Fruit fly (Drosophila melanogaster) whole organism, embryonic: ENCODE results near the gene CG44094.
A peak's percentile ranks its signal among the peaks of the same experiment; 100 is the strongest.

Source experiments
- ATbp ChIP-seq: fragments of 200-800 bp; sonication (Bioruptor generic); optimal IDR thresholded peaks from 2 replicates; lab custom pipeline; 2017; ENCODE audit warnings: missing biosample characterization, mild to moderate bottlenecking, missing genetic modification characterization, missing genetic modification reagents
- Atf-2 ChIP-seq: fragments of 200-800 bp; sonication (Bioruptor generic); optimal IDR thresholded peaks from 2 replicates; lab custom pipeline; 2016; ENCODE audit warnings: missing biosample characterization, missing genetic modification characterization
- BtbVII ChIP-seq: fragments of 200-800 bp; sonication (Bioruptor generic); optimal IDR thresholded peaks from 3 replicates; lab custom pipeline; 2017; ENCODE audit warnings: missing biosample characterization, mild to moderate bottlenecking, missing genetic modification characterization
- C15 ChIP-seq: fragments of 200-800 bp; sonication (Bioruptor generic); IDR thresholded peaks from 3 replicates; pipeline ENCODE4 v1.3.6; 2022; ENCODE audit warnings: missing biosample characterization, missing genetic modification characterization
- CG12104 ChIP-seq: fragments of 200-800 bp; sonication (Bioruptor generic); optimal IDR thresholded peaks from 3 replicates; lab custom pipeline; 2016; ENCODE audit warnings: missing biosample characterization, missing genetic modification characterization
- CG13894 ChIP-seq: fragments of 200-800 bp; sonication (Bioruptor generic); optimal IDR thresholded peaks from 3 replicates; lab custom pipeline; 2018; ENCODE audit warnings: missing biosample characterization, mild to moderate bottlenecking, missing genetic modification characterization, moderate library complexity
- CG14860 ChIP-seq: fragments of 200-800 bp; sonication (Bioruptor generic); IDR thresholded peaks from 3 replicates; pipeline ENCODE4 v1.3.6; 2022; ENCODE audit warnings: missing biosample characterization, missing genetic modification characterization; ENCODE audit not compliant: partially characterized antibody
- CG15073 ChIP-seq: fragments of 200-800 bp; sonication (Bioruptor generic); optimal IDR thresholded peaks from 2 replicates; lab custom pipeline; 2016; ENCODE audit warnings: missing biosample characterization, missing genetic modification characterization
- CG1529 ChIP-seq: fragments of 200-800 bp; sonication (Bioruptor generic); optimal IDR thresholded peaks from 3 replicates; lab custom pipeline; 2018; ENCODE audit warnings: missing biosample characterization, missing genetic modification characterization
- CG17186 ChIP-seq: fragments of 200-800 bp; sonication (Bioruptor generic); optimal IDR thresholded peaks from 3 replicates; lab custom pipeline; 2017; ENCODE audit warnings: missing biosample characterization, missing genetic modification reagents, missing genetic modification characterization
- CG31224 ChIP-seq: fragments of 200-800 bp; sonication (Bioruptor generic); IDR thresholded peaks from 2 replicates; pipeline ENCODE4 v1.3.6; 2022; ENCODE audit warnings: missing biosample characterization, missing genetic modification characterization
- CG3407 ChIP-seq: fragments of 200-800 bp; sonication (Bioruptor generic); optimal IDR thresholded peaks from 2 replicates; lab custom pipeline; 2018; ENCODE audit warnings: missing biosample characterization, mild to moderate bottlenecking, missing genetic modification characterization
- CG3838 ChIP-seq: fragments of 200-800 bp; sonication (Bioruptor generic); optimal IDR thresholded peaks from 3 replicates; lab custom pipeline; 2016; ENCODE audit warnings: missing biosample characterization, missing genetic modification characterization
- CG6272 ChIP-seq: fragments of 200-800 bp; sonication (Bioruptor generic); IDR thresholded peaks from 2 replicates; pipeline ENCODE4 v1.3.6; 2022; ENCODE audit warnings: missing biosample characterization, missing genetic modification characterization
- CG6654 ChIP-seq: fragments of 200-800 bp; sonication (Bioruptor generic); optimal IDR thresholded peaks from 2 replicates; lab custom pipeline; 2017; ENCODE audit warnings: missing biosample characterization, mild to moderate bottlenecking, missing genetic modification characterization
- CG6683 ChIP-seq: fragments of 200-800 bp; sonication (Bioruptor generic); optimal IDR thresholded peaks from 2 replicates; lab custom pipeline; 2017; ENCODE audit warnings: missing biosample characterization, mild to moderate bottlenecking, missing genetic modification characterization, missing genetic modification reagents
- CG6689 ChIP-seq: fragments of 200-800 bp; sonication (Bioruptor generic); IDR thresholded peaks from 2 replicates; pipeline ENCODE4 v1.3.6; 2022; ENCODE audit warnings: missing biosample characterization, missing genetic modification characterization
- CG6813 ChIP-seq: fragments of 200-800 bp; sonication (Bioruptor generic); optimal IDR thresholded peaks from 2 replicates; lab custom pipeline; 2017; ENCODE audit warnings: missing biosample characterization, missing genetic modification characterization, mild to moderate bottlenecking, moderate library complexity, missing genetic modification reagents
- CG7786 ChIP-seq: fragments of 200-800 bp; sonication (Bioruptor generic); optimal IDR thresholded peaks from 2 replicates; lab custom pipeline; 2016; ENCODE audit warnings: missing biosample characterization, missing genetic modification characterization
- CG8290 ChIP-seq, 3 experiments: fragments of 200-800 bp; sonication (Bioruptor generic); optimal IDR thresholded peaks; 2 replicates each; lab custom pipeline; 2016 to 2019; ENCODE audit warnings: missing biosample characterization in 3 of 3, missing genetic modification characterization in 3 of 3, mild to moderate bottlenecking in 2 of 3, moderate library complexity in 1 of 3
- CG8388 ChIP-seq: fragments of 200-800 bp; sonication (Bioruptor generic); optimal IDR thresholded peaks from 2 replicates; lab custom pipeline; 2019; ENCODE audit warnings: missing biosample characterization, mild to moderate bottlenecking, missing genetic modification characterization, moderate library complexity
- D ChIP-seq, 2 experiments: fragments of 200-800 bp in 1 of 2; fragments of >200 bp in 1 of 2; sonication (Bioruptor generic) in 1 of 2; optimal IDR thresholded peaks; 2 replicates in 1 of 2; 3 replicates in 1 of 2; lab custom pipeline; 2017; ENCODE audit warnings: mild to moderate bottlenecking in 1 of 2, missing biosample characterization in 1 of 2, missing genetic modification characterization in 1 of 2, missing genetic modification reagents in 1 of 2
- Doc3 ChIP-seq: fragments of 200-800 bp; sonication (Bioruptor generic); IDR thresholded peaks from 3 replicates; pipeline ENCODE4 v1.3.6; 2022; ENCODE audit warnings: missing biosample characterization, missing genetic modification characterization; ENCODE audit not compliant: partially characterized antibody
- Eip74EF ChIP-seq, 2 experiments: fragments of 200-800 bp in 1 of 2; fragments of >200 bp in 1 of 2; sonication (Bioruptor generic) in 1 of 2; optimal IDR thresholded peaks; 2 replicates each; lab custom pipeline; 2017 to 2019; ENCODE audit warnings: missing biosample characterization in 2 of 2, missing genetic modification characterization in 2 of 2, mild to moderate bottlenecking in 1 of 2, moderate library complexity in 1 of 2
- Gug ChIP-seq: fragments of 200-800 bp; sonication (Bioruptor generic); IDR thresholded peaks from 4 replicates; pipeline ENCODE4 v1.3.6; 2022; ENCODE audit warnings: missing biosample characterization, missing genetic modification characterization
- H2.0 ChIP-seq: fragments of 200-800 bp; sonication (Bioruptor generic); IDR thresholded peaks from 2 replicates; pipeline ENCODE4 v1.3.6; 2022; ENCODE audit warnings: missing biosample characterization, missing genetic modification characterization
- Kr ChIP-seq: fragments of 200-800 bp; sonication (Bioruptor generic); optimal IDR thresholded peaks from 2 replicates; lab custom pipeline; 2017; ENCODE audit warnings: missing biosample characterization, mild to moderate bottlenecking, missing genetic modification characterization
- Mad ChIP-seq: fragments of 200-800 bp; sonication (Bioruptor generic); optimal IDR thresholded peaks from 2 replicates; lab custom pipeline; 2016; ENCODE audit warnings: missing biosample characterization, missing genetic modification characterization
- Mrtf ChIP-seq: fragments of 200-800 bp; sonication (Bioruptor generic); IDR thresholded peaks from 3 replicates; pipeline ENCODE4 v1.3.6; 2022; ENCODE audit warnings: missing biosample characterization, missing genetic modification characterization
- Poxn ChIP-seq: fragments of 200-800 bp; sonication (Bioruptor generic); IDR thresholded peaks from 2 replicates; pipeline ENCODE4 v1.3.6; 2022; ENCODE audit warnings: missing biosample characterization, missing genetic modification characterization
- Sox102F ChIP-seq: fragments of 200-800 bp; sonication (Bioruptor generic); optimal IDR thresholded peaks from 2 replicates; lab custom pipeline; 2018; ENCODE audit warnings: missing biosample characterization, mild to moderate bottlenecking, missing genetic modification characterization, moderate library complexity
- ap ChIP-seq: fragments of 200-800 bp; sonication (Bioruptor generic); IDR thresholded peaks from 2 replicates; pipeline ENCODE4 v1.3.6; 2022; ENCODE audit warnings: missing biosample characterization, missing genetic modification characterization
- cg ChIP-seq: fragments of 200-800 bp; sonication (Bioruptor generic); optimal IDR thresholded peaks from 3 replicates; lab custom pipeline; 2019; ENCODE audit warnings: missing biosample characterization, mild to moderate bottlenecking, missing genetic modification characterization, moderate library complexity
- corto ChIP-seq: fragments of 200-800 bp; sonication (Bioruptor generic); optimal IDR thresholded peaks from 2 replicates; lab custom pipeline; 2016; ENCODE audit warnings: missing biosample characterization, mild to moderate bottlenecking, missing genetic modification characterization, moderate library complexity
- fd96Cb ChIP-seq: fragments of 200-800 bp; sonication (Bioruptor generic); optimal IDR thresholded peaks from 2 replicates; lab custom pipeline; 2018; ENCODE audit warnings: missing biosample characterization, mild to moderate bottlenecking, missing genetic modification characterization, moderate library complexity
- grn ChIP-seq: fragments of 200-800 bp; sonication (Bioruptor generic); optimal IDR thresholded peaks from 3 replicates; lab custom pipeline; 2017; ENCODE audit warnings: missing biosample characterization, missing genetic modification characterization
- jing ChIP-seq: fragments of 200-800 bp; sonication (Bioruptor generic); optimal IDR thresholded peaks from 2 replicates; lab custom pipeline; 2018; ENCODE audit warnings: missing biosample characterization, mild to moderate bottlenecking, missing genetic modification characterization
- klu ChIP-seq: fragments of 200-800 bp; sonication (Bioruptor generic); IDR thresholded peaks from 2 replicates; pipeline ENCODE4 v1.3.6; 2022; ENCODE audit warnings: missing biosample characterization, missing genetic modification characterization
- mirr ChIP-seq: fragments of 200-800 bp; sonication (Bioruptor generic); optimal IDR thresholded peaks from 3 replicates; lab custom pipeline; 2018; ENCODE audit warnings: missing biosample characterization, mild to moderate bottlenecking, missing genetic modification characterization
- otp ChIP-seq: fragments of 200-800 bp; sonication (Bioruptor generic); IDR thresholded peaks from 3 replicates; pipeline ENCODE4, ENCODE4 v1.3.6; 2022; ENCODE audit warnings: missing biosample characterization, missing genetic modification characterization
- prd ChIP-seq, 3 experiments: fragments of >200 bp in 2 of 3; fragments of 200-800 bp in 1 of 3; sonication (Bioruptor generic) in 1 of 3; optimal IDR thresholded peaks in 2 of 3; IDR thresholded peaks in 1 of 3; 2 replicates in 2 of 3; 3 replicates in 1 of 3; pipeline versions ENCODE4 v1.3.6 to Lab custom; 2017 to 2022; ENCODE audit warnings: missing biosample characterization in 1 of 3, missing genetic modification characterization in 1 of 3
- repo ChIP-seq: fragments of 200-800 bp; sonication (Bioruptor generic); optimal IDR thresholded peaks from 2 replicates; lab custom pipeline; 2016; ENCODE audit warnings: missing biosample characterization, missing genetic modification characterization
- row ChIP-seq: fragments of 200-800 bp; sonication (Bioruptor generic); IDR thresholded peaks from 3 replicates; pipeline ENCODE4 v1.3.6; 2022; ENCODE audit warnings: missing biosample characterization, missing genetic modification characterization
- sr ChIP-seq: fragments of 200-800 bp; sonication (Bioruptor generic); IDR thresholded peaks from 3 replicates; pipeline ENCODE4 v1.3.6; 2022; ENCODE audit warnings: missing biosample characterization, missing genetic modification characterization
- twi ChIP-seq: fragments of 200-800 bp; optimal IDR thresholded peaks from 2 replicates; lab custom pipeline; 2019; ENCODE audit warnings: missing biosample characterization, mild to moderate bottlenecking, missing genetic modification characterization, moderate library complexity
- tx ChIP-seq: fragments of 200-800 bp; sonication (Bioruptor generic); optimal IDR thresholded peaks from 2 replicates; lab custom pipeline; 2016; ENCODE audit warnings: missing biosample characterization, missing genetic modification characterization
- usp ChIP-seq: fragments of >200 bp; optimal IDR thresholded peaks from 2 replicates; lab custom pipeline; 2017; ENCODE audit warnings: missing biosample characterization, missing genetic modification characterization
- z ChIP-seq: fragments of 200-800 bp; sonication (Bioruptor generic); IDR thresholded peaks from 3 replicates; pipeline ENCODE4 v1.3.6; 2022; ENCODE audit warnings: missing biosample characterization, missing genetic modification characterization
- zen2 ChIP-seq: fragments of 200-800 bp; sonication (Bioruptor generic); IDR thresholded peaks from 3 replicates; pipeline ENCODE4 v1.3.6; 2022; ENCODE audit warnings: missing biosample characterization, missing genetic modification characterization; ENCODE audit not compliant: partially characterized antibody

CG44094 gene

dm6 chr3R:14577803-14578493, 1.5 kb upstream of the CG44094 start (continued):
- TF ChIP-seq fd96Cb (tag; lab: Kevin White, UChicago) (peak; percentile 30), z (GFP tag; lab: Robert Waterston, UW) (no peak), D (optimal IDR thresholded peaks at IDR 0.05; lab: Kevin White, UChicago) (no peak), D (GFP tag; optimal IDR thresholded peaks at IDR 0.05; lab: Kevin White, UChicago) (no peak), zen2 (GFP tag; lab: Robert Waterston, UW) (no peak), CG15073 (GFP tag; lab: Kevin White, UChicago) (no peak), repo (no peak), Poxn (no peak), CG6654 (no peak), CG8388 (GFP tag; lab: Kevin White, UChicago) (peak; percentile 10), cg (GFP tag; lab: Kevin White, UChicago) (peak; percentile 38), Kr (no peak), Gug (no peak), CG6272 (GFP tag; lab: Robert Waterston, UW) (no peak), otp (GFP tag; lab: Robert Waterston, UW) (no peak), CG3407 (GFP tag; lab: Kevin White, UChicago) (no peak), CG8290 (GFP tag; optimal IDR thresholded peaks at IDR 0.05; lab: Kevin White, UChicago) (no peak), CG8290 (tag; optimal IDR thresholded peaks at IDR 0.05; lab: Kevin White, UChicago) (no peak), H2.0 (GFP tag; lab: Robert Waterston, UW) (no peak), row (GFP tag; lab: Robert Waterston, UW) (peak; percentile 28; the same call in 2 of the 3 replicates), corto (GFP tag; lab: Kevin White, UChicago) (no peak), grn (no peak), usp (GFP tag; lab: Kevin White, UChicago) (no peak), CG13894 (tag; lab: Kevin White, UChicago) (no peak), Mrtf (GFP tag; lab: Robert Waterston, UW) (no peak), CG1529 (GFP tag; lab: Kevin White, UChicago) (no peak), CG6689 (GFP tag; lab: Robert Waterston, UW) (peak; percentile 39; the same call in 1 of the 2 replicates), prd (optimal IDR thresholded peaks at IDR 0.05; lab: Kevin White, UChicago) (no peak), prd (GFP tag; IDR thresholded peaks at IDR 0.05; lab: Robert Waterston, UW) (no peak), Eip74EF (GFP tag; optimal IDR thresholded peaks at IDR 0.05; lab: Kevin White, UChicago) (peak in 1 of 2 experiments; percentile 18), CG7786 (no peak), jing (GFP tag; lab: Kevin White, UChicago) (no peak), Atf-2 (no peak), Mad (GFP tag; lab: Kevin White, UChicago) (no peak), twi (tag; lab: Kevin White, UChicago) (no peak), mirr (GFP tag; lab: Kevin White, UChicago) (no peak), tx (GFP tag; lab: Kevin White, UChicago) (no peak), CG12104 (GFP tag; lab: Kevin White, UChicago) (no peak), ATbp (peak; percentile 22), BtbVII (GFP tag; lab: Kevin White, UChicago) (no peak), Sox102F (peak; percentile 57), Doc3 (GFP tag; lab: Robert Waterston, UW) (no peak), CG6813 (GFP tag; lab: Kevin White, UChicago) (no peak), CG6683 (GFP tag; lab: Kevin White, UChicago) (no peak), CG14860 (GFP tag; lab: Robert Waterston, UW) (no peak), C15 (no peak), klu (GFP tag; lab: Robert Waterston, UW) (no peak), CG31224 (no peak), ap (no peak), sr (GFP tag; lab: Robert Waterston, UW) (no peak), CG17186 (GFP tag; lab: Kevin White, UChicago) (no peak), CG3838 (GFP tag; lab: Kevin White, UChicago) (no peak)
